Fruit fly (Drosophila melanogaster) whole organism, embryonic: ENCODE results near the gene CG4658.
A peak's percentile ranks its signal among the peaks of the same experiment; 100 is the strongest.

Source experiments
- Antp ChIP-seq: fragments of 200-800 bp; sonication (Bioruptor generic); optimal IDR thresholded peaks from 3 replicates; lab custom pipeline; 2016; ENCODE audit warnings: missing biosample characterization, missing genetic modification characterization
- CG11560 ChIP-seq: fragments of 200-800 bp; sonication (Bioruptor generic); IDR thresholded peaks from 3 replicates; pipeline ENCODE4 v1.3.6; 2022; ENCODE audit warnings: missing biosample characterization, missing genetic modification characterization
- CG12071 ChIP-seq: fragments of 200-800 bp; sonication (Bioruptor generic); optimal IDR thresholded peaks from 3 replicates; lab custom pipeline; 2018; ENCODE audit warnings: missing biosample characterization, mild to moderate bottlenecking, missing genetic modification characterization
- CG12299 ChIP-seq: fragments of 200-800 bp; sonication (Bioruptor generic); optimal IDR thresholded peaks from 2 replicates; lab custom pipeline; 2018; ENCODE audit warnings: missing biosample characterization, mild to moderate bottlenecking, missing genetic modification characterization
- CG13296 ChIP-seq: fragments of 200-800 bp; sonication (Bioruptor generic); optimal IDR thresholded peaks from 3 replicates; lab custom pipeline; 2018; ENCODE audit warnings: missing biosample characterization, mild to moderate bottlenecking, missing genetic modification characterization
- CG14860 ChIP-seq: fragments of 200-800 bp; sonication (Bioruptor generic); IDR thresholded peaks from 3 replicates; pipeline ENCODE4 v1.3.6; 2022; ENCODE audit warnings: missing biosample characterization, missing genetic modification characterization; ENCODE audit not compliant: partially characterized antibody
- CG1647 ChIP-seq: fragments of 200-800 bp; sonication (Bioruptor generic); optimal IDR thresholded peaks from 3 replicates; lab custom pipeline; 2016; ENCODE audit warnings: missing biosample characterization, missing genetic modification characterization
- CG17328 ChIP-seq: fragments of 200-800 bp; sonication (Bioruptor generic); IDR thresholded peaks from 2 replicates; pipeline ENCODE4 v1.3.6; 2022; ENCODE audit warnings: missing biosample characterization, missing genetic modification characterization
- CG17829 ChIP-seq: fragments of 200-800 bp; optimal IDR thresholded peaks from 2 replicates; lab custom pipeline; 2019; ENCODE audit warnings: missing biosample characterization, mild to moderate bottlenecking, missing genetic modification characterization, moderate library complexity
- CG2116 ChIP-seq: fragments of 200-800 bp; sonication (Bioruptor generic); optimal IDR thresholded peaks from 3 replicates; lab custom pipeline; 2018; ENCODE audit warnings: missing biosample characterization, mild to moderate bottlenecking, missing genetic modification characterization
- CG2712 ChIP-seq: fragments of 200-800 bp; optimal IDR thresholded peaks from 3 replicates; lab custom pipeline; 2019; ENCODE audit warnings: missing biosample characterization, mild to moderate bottlenecking, missing genetic modification characterization, moderate library complexity
- CG31224 ChIP-seq: fragments of 200-800 bp; sonication (Bioruptor generic); IDR thresholded peaks from 2 replicates; pipeline ENCODE4 v1.3.6; 2022; ENCODE audit warnings: missing biosample characterization, missing genetic modification characterization
- CG33213 ChIP-seq: fragments of 200-800 bp; sonication (Bioruptor generic); optimal IDR thresholded peaks from 3 replicates; lab custom pipeline; 2016; ENCODE audit warnings: missing biosample characterization, missing genetic modification characterization
- CG34422 ChIP-seq: fragments of 200-800 bp; sonication (Bioruptor generic); IDR thresholded peaks from 3 replicates; pipeline ENCODE4 v1.3.6; 2022; ENCODE audit warnings: missing biosample characterization, missing genetic modification characterization
- CG43689 ChIP-seq: fragments of 200-800 bp; sonication (Bioruptor generic); IDR thresholded peaks from 2 replicates; pipeline ENCODE4 v1.3.6; 2022; ENCODE audit warnings: missing biosample characterization, missing genetic modification characterization
- CG7745 ChIP-seq: fragments of 200-800 bp; sonication (Bioruptor generic); optimal IDR thresholded peaks from 2 replicates; lab custom pipeline; 2018; ENCODE audit warnings: missing biosample characterization, mild to moderate bottlenecking, missing genetic modification characterization, moderate library complexity
- CG7963 ChIP-seq: fragments of 200-800 bp; sonication (Bioruptor generic); IDR thresholded peaks from 3 replicates; pipeline ENCODE4 v1.3.6; 2022; ENCODE audit warnings: missing biosample characterization, missing genetic modification characterization; ENCODE audit not compliant: partially characterized antibody
- CG9797 ChIP-seq: fragments of 200-800 bp; sonication (Bioruptor generic); optimal IDR thresholded peaks from 3 replicates; lab custom pipeline; 2018; ENCODE audit warnings: missing biosample characterization, mild to moderate bottlenecking, missing genetic modification characterization
- CG9817 ChIP-seq: fragments of 200-800 bp; sonication (Bioruptor generic); optimal IDR thresholded peaks from 2 replicates; lab custom pipeline; 2018; ENCODE audit warnings: missing biosample characterization, mild to moderate bottlenecking, missing genetic modification characterization, moderate library complexity
- Dip2 ChIP-seq: fragments of 200-800 bp; sonication (Bioruptor generic); IDR thresholded peaks from 2 replicates; pipeline ENCODE4 v1.3.6; 2022; ENCODE audit warnings: missing biosample characterization, missing genetic modification characterization
- Dref ChIP-seq: fragments of 200-800 bp; sonication (Bioruptor generic); IDR thresholded peaks from 2 replicates; pipeline ENCODE4 v1.3.6; 2022; ENCODE audit warnings: missing biosample characterization, missing genetic modification characterization
- Drgx ChIP-seq: fragments of 200-800 bp; sonication (Bioruptor generic); IDR thresholded peaks from 2 replicates; pipeline ENCODE4 v1.3.6; 2022; ENCODE audit warnings: missing biosample characterization, missing genetic modification characterization
- E2f2 ChIP-seq: fragments of 200-800 bp; sonication (Bioruptor generic); IDR thresholded peaks from 2 replicates; pipeline ENCODE4 v1.3.6; 2022; ENCODE audit warnings: missing biosample characterization, missing genetic modification characterization
- Ets65A ChIP-seq: fragments of 200-800 bp; sonication (Bioruptor generic); peaks from one replicate; lab custom pipeline; 2016; ENCODE audit warnings: missing biosample characterization, missing genetic modification characterization
- Ets97D ChIP-seq: fragments of 200-800 bp; sonication (Bioruptor generic); optimal IDR thresholded peaks from 3 replicates; lab custom pipeline; 2016; ENCODE audit warnings: missing biosample characterization, missing genetic modification characterization
- HLH3B ChIP-seq: fragments of 200-800 bp; sonication (Bioruptor generic); IDR thresholded peaks from 2 replicates; pipeline ENCODE4 v1.3.6; 2022; ENCODE audit warnings: missing biosample characterization, missing genetic modification characterization
- HLH4C ChIP-seq: fragments of 200-800 bp; sonication (Bioruptor generic); IDR thresholded peaks from 3 replicates; pipeline ENCODE4 v1.3.6; 2022; ENCODE audit warnings: missing biosample characterization, missing genetic modification characterization; ENCODE audit not compliant: partially characterized antibody
- Hand ChIP-seq: fragments of 200-800 bp; sonication (Bioruptor generic); optimal IDR thresholded peaks from 2 replicates; lab custom pipeline; 2017; ENCODE audit warnings: mild to moderate bottlenecking, missing biosample characterization, missing genetic modification reagents, missing genetic modification characterization
- HmgZ ChIP-seq: fragments of 200-800 bp; sonication (Bioruptor generic); optimal IDR thresholded peaks from 2 replicates; lab custom pipeline; 2018; ENCODE audit warnings: missing biosample characterization, mild to moderate bottlenecking, missing genetic modification characterization
- MESR4 ChIP-seq: fragments of 200-800 bp; sonication (Bioruptor generic); optimal IDR thresholded peaks from 2 replicates; lab custom pipeline; 2018; ENCODE audit warnings: missing biosample characterization, mild to moderate bottlenecking, missing genetic modification characterization, moderate library complexity
- Med ChIP-seq: fragments of 200-800 bp; sonication (Bioruptor generic); peaks from one replicate; lab custom pipeline; 2016; ENCODE audit warnings: missing biosample characterization, missing genetic modification characterization, mild to moderate bottlenecking, inconsistent platforms, moderate library complexity
- Meics ChIP-seq: fragments of 200-800 bp; sonication (Bioruptor generic); optimal IDR thresholded peaks from 2 replicates; lab custom pipeline; 2017; ENCODE audit warnings: missing biosample characterization, mild to moderate bottlenecking, missing genetic modification characterization
- Nf-YC ChIP-seq: fragments of 200-800 bp; optimal IDR thresholded peaks from 3 replicates; lab custom pipeline; 2019; ENCODE audit warnings: missing biosample characterization, mild to moderate bottlenecking, missing genetic modification characterization, moderate library complexity
- Opbp ChIP-seq: fragments of 200-800 bp; sonication (Bioruptor generic); IDR thresholded peaks from 3 replicates; pipeline ENCODE4 v1.3.6; 2022; ENCODE audit warnings: missing biosample characterization, missing genetic modification characterization; ENCODE audit not compliant: partially characterized antibody
- Sin3A ChIP-seq: fragments of >200 bp; optimal IDR thresholded peaks from 2 replicates; lab custom pipeline; 2018
- bbx ChIP-seq: fragments of 200-800 bp; sonication (Bioruptor generic); IDR thresholded peaks from 2 replicates; pipeline ENCODE4 v1.3.6; 2022; ENCODE audit warnings: missing biosample characterization, missing genetic modification characterization; ENCODE audit not compliant: partially characterized antibody
- crp ChIP-seq, 2 experiments: fragments of 200-800 bp; sonication (Bioruptor generic); optimal IDR thresholded peaks; 2 replicates in 1 of 2; 3 replicates in 1 of 2; lab custom pipeline; 2017; ENCODE audit warnings: missing biosample characterization in 2 of 2, missing genetic modification characterization in 2 of 2, mild to moderate bottlenecking in 1 of 2, moderate library complexity in 1 of 2
- da ChIP-seq: fragments of 200-800 bp; sonication (Bioruptor generic); optimal IDR thresholded peaks from 2 replicates; lab custom pipeline; 2016; ENCODE audit warnings: missing biosample characterization, missing genetic modification characterization
- disco-r ChIP-seq: fragments of 200-800 bp; sonication (Bioruptor generic); optimal IDR thresholded peaks from 2 replicates; lab custom pipeline; 2016; ENCODE audit warnings: missing biosample characterization, missing genetic modification characterization
- gcm2 ChIP-seq: fragments of 200-800 bp; sonication (Bioruptor generic); optimal IDR thresholded peaks from 2 replicates; lab custom pipeline; 2016; ENCODE audit warnings: missing biosample characterization, missing genetic modification characterization
- gfzf ChIP-seq: fragments of 200-800 bp; sonication (Bioruptor generic); optimal IDR thresholded peaks from 2 replicates; lab custom pipeline; 2016; ENCODE audit warnings: missing biosample characterization, mild to moderate bottlenecking, missing genetic modification characterization, moderate library complexity
- gsb ChIP-seq: fragments of 200-800 bp; sonication (Bioruptor generic); IDR thresholded peaks from 2 replicates; pipeline ENCODE4 v1.3.6; 2022; ENCODE audit warnings: missing biosample characterization, missing genetic modification characterization
- hkb ChIP-seq, 2 experiments: fragments of 200-800 bp in 1 of 2; fragments of >200 bp in 1 of 2; sonication (Bioruptor generic) in 1 of 2; IDR thresholded peaks in 1 of 2; optimal IDR thresholded peaks in 1 of 2; 2 replicates each; pipeline versions ENCODE4 v1.3.6 to Lab custom; 2017 to 2022; ENCODE audit warnings: missing biosample characterization in 1 of 2, missing genetic modification characterization in 1 of 2
- jigr1 ChIP-seq: fragments of 200-800 bp; sonication (Bioruptor generic); IDR thresholded peaks from 3 replicates; pipeline ENCODE4 v1.3.6; 2022; ENCODE audit warnings: missing biosample characterization, missing genetic modification characterization
- lilli ChIP-seq: fragments of 200-800 bp; sonication (Bioruptor generic); optimal IDR thresholded peaks from 3 replicates; lab custom pipeline; 2016; ENCODE audit warnings: missing biosample characterization, missing genetic modification characterization
- nerfin-2 ChIP-seq: fragments of 200-800 bp; sonication (Bioruptor generic); IDR thresholded peaks from 2 replicates; pipeline ENCODE4 v1.3.6; 2022; ENCODE audit warnings: missing biosample characterization, missing genetic modification characterization; ENCODE audit not compliant: partially characterized antibody
- peb ChIP-seq: fragments of 200-800 bp; sonication (Bioruptor generic); IDR thresholded peaks from 2 replicates; pipeline ENCODE4 v1.3.6; 2022; ENCODE audit warnings: missing biosample characterization, missing genetic modification characterization
- pzg ChIP-seq: fragments of 200-800 bp; sonication (Bioruptor generic); optimal IDR thresholded peaks from 3 replicates; lab custom pipeline; 2018; ENCODE audit warnings: missing biosample characterization, mild to moderate bottlenecking, missing genetic modification characterization, moderate library complexity
- tna ChIP-seq: fragments of 200-800 bp; sonication (Bioruptor generic); IDR thresholded peaks from 2 replicates; pipeline ENCODE4 v1.3.6; 2022; ENCODE audit warnings: missing biosample characterization, missing genetic modification characterization; ENCODE audit not compliant: partially characterized antibody
- unc-4 ChIP-seq: fragments of 200-800 bp; sonication (Bioruptor generic); IDR thresholded peaks from 2 replicates; pipeline ENCODE4 v1.3.6; 2022; ENCODE audit warnings: missing biosample characterization, missing genetic modification characterization; ENCODE audit not compliant: partially characterized antibody

Gene CG4658

dm6 chr2L:9919218-9919617 is 37.7 kb upstream of the CG4658 start:
- no peak for TF ChIP-seq lilli (GFP tag; lab: Kevin White, UChicago)
- TF ChIP-seq Meics (GFP tag; lab: Kevin White, UChicago) = no peak
- TF ChIP-seq Sin3A = no peak
- no peak for TF ChIP-seq peb (GFP tag; lab: Robert Waterston, UW)
- no peak for TF ChIP-seq HLH3B (GFP tag; lab: Robert Waterston, UW)
- TF ChIP-seq CG13296 (GFP tag; lab: Kevin White, UChicago) = no peak
- no peak for TF ChIP-seq CG33213 (GFP tag; lab: Kevin White, UChicago)
- no peak for TF ChIP-seq gfzf
- TF ChIP-seq Nf-YC = no peak
- no peak for TF ChIP-seq Antp (GFP tag; lab: Kevin White, UChicago)
- TF ChIP-seq da = no peak
- no peak for TF ChIP-seq gcm2 (GFP tag; lab: Kevin White, UChicago)
- TF ChIP-seq bbx (GFP tag; lab: Robert Waterston, UW) = 0 out of 2 replicates have a peak, but pooled peaks have one; percentile 26
- no peak for TF ChIP-seq CG7745 (tag; lab: Kevin White, UChicago)
- TF ChIP-seq nerfin-2 (GFP tag; lab: Robert Waterston, UW) = no peak
- TF ChIP-seq Drgx (GFP tag; lab: Robert Waterston, UW) = no peak
- TF ChIP-seq HmgZ (tag; lab: Kevin White, UChicago) = no peak
- no peak for TF ChIP-seq CG31224 (GFP tag; lab: Robert Waterston, UW)
- TF ChIP-seq CG1647 (GFP tag; lab: Kevin White, UChicago) = no peak
- no peak for TF ChIP-seq CG2712
- no peak for TF ChIP-seq hkb (optimal IDR thresholded peaks at IDR 0.05; lab: Kevin White, UChicago)
- TF ChIP-seq hkb (GFP tag; IDR thresholded peaks at IDR 0.05; lab: Robert Waterston, UW) = no peak
- no peak for TF ChIP-seq CG9797 (GFP tag; lab: Kevin White, UChicago)
- TF ChIP-seq unc-4 (GFP tag; lab: Robert Waterston, UW) = no peak
- peak; percentile 46; the same call in 1 of the 3 replicates for TF ChIP-seq Opbp
- peak; percentile 26; the same call in 1 of the 2 replicates for TF ChIP-seq gsb (GFP tag; lab: Robert Waterston, UW)
- TF ChIP-seq CG2116 (GFP tag; lab: Kevin White, UChicago) = no peak
- no peak for TF ChIP-seq Hand (GFP tag; lab: Kevin White, UChicago)
- TF ChIP-seq Dip2 (GFP tag; lab: Robert Waterston, UW) = no peak
- peak; percentile 56 for TF ChIP-seq Med (GFP tag; lab: Kevin White, UChicago)
- no peak for TF ChIP-seq MESR4 (GFP tag; lab: Kevin White, UChicago)
- 0 out of 3 replicates have a peak, but pooled peaks have one; percentile 37 for TF ChIP-seq jigr1
- peak; percentile 67 for TF ChIP-seq Ets65A (GFP tag; lab: Kevin White, UChicago)
- TF ChIP-seq CG17829 (tag; lab: Kevin White, UChicago) = no peak

dm6 chr2L:9919949-9920348 is 37.0 kb upstream of the CG4658 start, which contains the start of gene CG4594:
Gene CG4594, plus strand, starts transcription at chr2L:9920160.
- TF ChIP-seq disco-r (no peak), CG9817 (tag; lab: Kevin White, UChicago) (no peak), crp (GFP tag; optimal IDR thresholded peaks at IDR 0.05; lab: Kevin White, UChicago) (peak in 1 of 2 experiments; percentile 71), HLH4C (GFP tag; lab: Robert Waterston, UW) (peak; percentile 23; the same call in 1 of the 3 replicates), Dref (peak; percentile 66), CG12299 (tag; lab: Kevin White, UChicago) (no peak), CG34422 (no peak), E2f2 (peak; percentile 80), tna (GFP tag; lab: Robert Waterston, UW) (peak; percentile 16; the same call in 1 of the 2 replicates), CG31224 (GFP tag; lab: Robert Waterston, UW) (no peak), CG14860 (GFP tag; lab: Robert Waterston, UW) (0 out of 3 replicates have a peak, but pooled peaks have one; percentile 12), CG43689 (GFP tag; lab: Robert Waterston, UW) (no peak), unc-4 (GFP tag; lab: Robert Waterston, UW) (no peak), CG11560 (tag; lab: Robert Waterston, UW) (peak; percentile 92), pzg (peak; percentile 17), Ets97D (GFP tag; lab: Kevin White, UChicago) (no peak), CG12071 (GFP tag; lab: Kevin White, UChicago) (no peak), CG7963 (GFP tag; lab: Robert Waterston, UW) (peak; percentile 13; the same call in 2 of the 3 replicates), CG17328 (no peak)
